Worm (Caenorhabditis elegans) whole organism, L2 larva: ENCODE measurements around the gene str-225.

Experiments
- C34F6.9 ChIP-seq: fragments of 150-350 bp; optimal IDR thresholded peaks from 2 replicates; lab custom pipeline; 2014; ENCODE audit warnings: missing biosample characterization, missing genetic modification characterization
- F13H6.1 ChIP-seq: sonication (generic microtip); optimal IDR thresholded peaks from 2 replicates; lab custom pipeline; 2016; ENCODE audit warnings: missing genetic modification characterization, missing compliant biosample characterization
- R02D3.7 ChIP-seq: fragments of 150-350 bp; optimal IDR thresholded peaks from 2 replicates; lab custom pipeline; 2014; ENCODE audit warnings: missing biosample characterization, missing genetic modification characterization
- Y55F3AM.14 ChIP-seq: fragments of 200-800 bp; sonication (Bioruptor generic); optimal IDR thresholded peaks from 2 replicates; lab custom pipeline; 2018; ENCODE audit warnings: mild to moderate bottlenecking, missing genetic modification characterization, missing compliant biosample characterization
- ZK546.5 ChIP-seq: sonication (generic microtip); optimal IDR thresholded peaks from 2 replicates; lab custom pipeline; 2017; ENCODE audit warnings: missing biosample characterization, missing genetic modification characterization
- alr-1 ChIP-seq: fragments of 150-350 bp; optimal IDR thresholded peaks from 2 replicates; lab custom pipeline; 2014; ENCODE audit warnings: missing biosample characterization, missing genetic modification characterization
- aly-2 ChIP-seq: fragments of 150-350 bp; optimal IDR thresholded peaks from 2 replicates; lab custom pipeline; 2014; ENCODE audit warnings: missing biosample characterization, missing genetic modification characterization
- ama-1 ChIP-seq: fragments of 150-350 bp; optimal IDR thresholded peaks from 2 replicates; lab custom pipeline; 2018; ENCODE audit warnings: inconsistent platforms
- ceh-82 ChIP-seq: fragments of 150-350 bp; optimal IDR thresholded peaks from 2 replicates; lab custom pipeline; 2014; ENCODE audit warnings: missing biosample characterization, missing genetic modification characterization
- crh-2 ChIP-seq: sonication (generic microtip); optimal IDR thresholded peaks from 2 replicates; lab custom pipeline; 2017; ENCODE audit warnings: missing biosample characterization, missing genetic modification characterization
- dmd-4 ChIP-seq: sonication (generic microtip); optimal IDR thresholded peaks from 2 replicates; lab custom pipeline; 2017; ENCODE audit warnings: missing biosample characterization, missing genetic modification characterization
- egl-27 ChIP-seq: sonication (generic microtip); optimal IDR thresholded peaks from 3 replicates; lab custom pipeline; 2017; ENCODE audit warnings: missing biosample characterization, missing genetic modification reagents, missing genetic modification characterization
- elt-1 ChIP-seq: fragments of 150-350 bp; optimal IDR thresholded peaks from 2 replicates; lab custom pipeline; 2014; ENCODE audit warnings: missing biosample characterization, missing genetic modification characterization
- elt-3 ChIP-seq: sonication (generic microtip); optimal IDR thresholded peaks from 2 replicates; lab custom pipeline; 2017; ENCODE audit warnings: missing biosample characterization, missing genetic modification characterization
- fos-1 ChIP-seq: fragments of 150-350 bp; optimal IDR thresholded peaks from 2 replicates; lab custom pipeline; 2014; ENCODE audit warnings: missing biosample characterization, missing genetic modification characterization
- gmeb-1 ChIP-seq: fragments of 150-350 bp; optimal IDR thresholded peaks from 2 replicates; lab custom pipeline; 2014; ENCODE audit warnings: missing biosample characterization, missing genetic modification characterization
- lin-11 ChIP-seq: fragments of 150-350 bp; sonication (generic microtip); optimal IDR thresholded peaks from 2 replicates; lab custom pipeline; 2014; ENCODE audit warnings: missing biosample characterization, missing genetic modification characterization, inconsistent platforms, mixed read lengths
- lin-39 ChIP-seq: fragments of 150-350 bp; optimal IDR thresholded peaks from 2 replicates; lab custom pipeline; 2014; ENCODE audit warnings: missing biosample characterization, missing genetic modification reagents, missing genetic modification characterization
- lsy-2 ChIP-seq, 2 experiments: fragments of 150-350 bp in 1 of 2; sonication (generic microtip) in 1 of 2; optimal IDR thresholded peaks; 2 replicates each; lab custom pipeline; 2014 to 2017; ENCODE audit warnings: missing biosample characterization in 2 of 2, missing genetic modification characterization in 2 of 2
- mbf-1 ChIP-seq: sonication (generic microtip); optimal IDR thresholded peaks from 2 replicates; lab custom pipeline; 2017; ENCODE audit warnings: missing biosample characterization, missing genetic modification characterization
- nhr-10 ChIP-seq: sonication (generic microtip); optimal IDR thresholded peaks from 2 replicates; lab custom pipeline; 2017; ENCODE audit warnings: missing biosample characterization, missing genetic modification characterization
- nhr-11 ChIP-seq: fragments of 150-350 bp; optimal IDR thresholded peaks from 2 replicates; lab custom pipeline; 2014; ENCODE audit warnings: missing biosample characterization, missing genetic modification characterization
- nhr-129 ChIP-seq: fragments of 150-350 bp; optimal IDR thresholded peaks from 2 replicates; lab custom pipeline; 2014; ENCODE audit warnings: missing biosample characterization, missing genetic modification characterization
- nhr-21 ChIP-seq: fragments of 150-350 bp; optimal IDR thresholded peaks from 2 replicates; lab custom pipeline; 2014; ENCODE audit warnings: missing biosample characterization, missing genetic modification characterization
- nhr-23 ChIP-seq: fragments of 150-350 bp; optimal IDR thresholded peaks from 2 replicates; lab custom pipeline; 2014; ENCODE audit warnings: missing biosample characterization, missing genetic modification reagents, missing genetic modification characterization
- nhr-237 ChIP-seq: fragments of 150-350 bp; optimal IDR thresholded peaks from 2 replicates; lab custom pipeline; 2014; ENCODE audit warnings: missing biosample characterization, missing genetic modification characterization
- nhr-6 ChIP-seq: fragments of 150-350 bp; optimal IDR thresholded peaks from 2 replicates; lab custom pipeline; 2014; ENCODE audit warnings: missing biosample characterization, missing genetic modification characterization
- nhr-77 ChIP-seq: fragments of 150-350 bp; optimal IDR thresholded peaks from 2 replicates; lab custom pipeline; 2014; ENCODE audit warnings: missing biosample characterization, missing genetic modification characterization
- peb-1 ChIP-seq: fragments of 150-350 bp; optimal IDR thresholded peaks from 2 replicates; lab custom pipeline; 2014; ENCODE audit warnings: missing biosample characterization, missing genetic modification characterization
- skn-1 ChIP-seq: sonication (generic microtip); optimal IDR thresholded peaks from 2 replicates; lab custom pipeline; 2017; ENCODE audit warnings: missing biosample characterization, missing genetic modification characterization
- snpc-4 ChIP-seq: fragments of 150-350 bp; optimal IDR thresholded peaks from 2 replicates; lab custom pipeline; 2014; ENCODE audit warnings: missing biosample characterization, missing genetic modification characterization
- unc-62 ChIP-seq: fragments of 150-350 bp; optimal IDR thresholded peaks from 2 replicates; lab custom pipeline; 2014; ENCODE audit warnings: missing biosample characterization, missing genetic modification reagents, missing genetic modification characterization
- ztf-1 ChIP-seq: fragments of 200-800 bp; sonication (Bioruptor generic); conservative IDR thresholded peaks from 2 replicates; pipeline ENCODE4 v1.3.6; 2022; ENCODE audit warnings: missing genetic modification characterization, missing compliant biosample characterization
- ztf-11 ChIP-seq: sonication (generic microtip); optimal IDR thresholded peaks from 2 replicates; lab custom pipeline; 2017; ENCODE audit warnings: missing biosample characterization, missing genetic modification characterization
- ztf-4 ChIP-seq: fragments of 150-350 bp; optimal IDR thresholded peaks from 2 replicates; lab custom pipeline; 2014; ENCODE audit warnings: missing biosample characterization, missing genetic modification characterization

str-225 gene

DNA sequence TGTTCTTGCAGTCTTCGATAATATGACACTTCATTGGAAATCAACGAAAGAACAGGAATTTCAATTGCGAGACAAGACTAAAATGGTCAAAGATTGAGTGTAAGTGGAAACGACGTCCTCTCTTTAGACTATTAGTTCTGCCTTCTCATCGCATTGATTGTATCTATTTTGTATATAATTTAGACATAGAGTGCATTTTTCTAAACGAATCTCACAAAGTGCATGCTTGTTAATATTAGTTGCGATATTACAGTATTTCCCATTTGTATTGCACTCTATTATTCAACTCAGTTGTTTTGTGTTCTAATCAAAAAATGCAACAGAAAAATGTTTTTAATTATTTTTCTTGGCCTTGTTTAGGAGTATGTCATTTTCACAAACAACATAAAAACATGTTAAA, 30.7 kb downstream of the str-225 start, which contains the start of gene nhr-93:
TSS of gene nhr-93 (minus strand) at position 101 of the 400 bp plus-strand sequence.
- TF ChIP-seq aly-2 (tag; lab: Kevin White, UChicago): no peak
- TF ChIP-seq nhr-10 (tag; lab: Kevin White, UChicago): no peak
- TF ChIP-seq elt-3: no peak
- no peak for TF ChIP-seq crh-2 (tag; lab: Kevin White, UChicago)

DNA sequence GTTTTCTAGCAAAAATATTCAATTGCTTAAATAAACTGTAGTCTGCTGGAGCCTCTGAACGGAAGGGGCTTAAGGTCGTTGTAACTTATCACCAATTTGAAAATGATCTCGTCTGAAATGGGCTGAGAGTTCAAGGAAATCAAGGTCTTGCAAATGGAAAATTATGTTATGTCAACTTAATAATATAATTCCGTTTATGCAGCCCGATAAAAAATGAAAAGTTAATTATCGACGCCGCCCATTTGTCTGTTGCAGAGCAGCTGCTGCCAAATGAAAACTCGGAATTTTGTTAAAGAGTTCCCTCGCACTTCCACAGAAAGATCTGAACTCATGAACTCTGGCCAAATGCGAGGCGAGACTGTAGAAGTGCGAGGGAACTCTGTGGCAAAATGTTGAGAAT, 33.5 kb downstream of the str-225 start, which contains the start of gene srbc-67:
TSS of gene srbc-67 (minus strand) at position 101 of the 400 bp plus-strand sequence.
- TF ChIP-seq nhr-11 (tag; lab: Kevin White, UChicago) (no peak), elt-1 (tag; lab: Kevin White, UChicago) (no peak), gmeb-1 (tag; lab: Kevin White, UChicago) (no peak), ztf-4 (tag; lab: Kevin White, UChicago) (no peak), ceh-82 (no peak)

DNA sequence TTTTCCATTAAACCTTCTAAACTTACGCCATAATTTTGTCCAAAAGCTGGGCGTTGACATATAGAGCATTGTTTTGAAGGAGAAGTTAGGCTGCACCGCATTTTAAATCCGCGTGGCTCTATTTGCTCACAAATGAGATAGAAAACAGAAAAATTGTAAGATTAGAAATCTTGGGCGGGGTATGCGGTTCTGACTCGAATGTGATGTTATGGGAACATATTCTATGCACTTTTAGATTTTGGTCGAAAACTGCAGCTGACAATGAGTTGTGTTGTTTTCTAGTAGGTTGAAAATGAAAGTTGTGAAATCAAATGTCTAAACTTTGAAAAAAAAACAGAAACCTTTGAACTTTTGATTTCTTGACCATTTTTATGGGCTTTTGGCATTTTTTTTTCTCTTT, 35.7 kb downstream of the str-225 start, which contains the start of gene nhr-222:
TSS of gene nhr-222 (minus strand) at position 101 of the 400 bp plus-strand sequence.
- TF ChIP-seq nhr-21 (tag; lab: Kevin White, UChicago): no peak

DNA sequence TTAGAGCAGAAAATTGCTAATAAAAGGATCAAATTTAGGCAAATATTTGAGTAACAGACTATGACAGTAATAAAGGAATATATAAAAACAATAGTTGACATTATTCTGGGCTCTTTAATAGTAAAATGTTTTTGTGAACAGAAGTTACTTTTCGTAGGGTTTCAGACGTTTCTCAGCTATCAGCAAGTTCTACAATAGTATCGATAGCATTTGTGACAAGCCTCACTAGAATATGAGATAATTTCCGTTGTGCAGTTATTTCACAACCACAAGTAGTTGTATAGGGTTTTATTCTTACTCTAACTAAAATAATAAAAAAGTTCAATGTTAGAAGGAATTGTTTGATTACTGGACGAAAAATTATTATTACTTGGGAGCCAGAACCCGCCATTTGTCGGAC, 38.9 kb downstream of the str-225 start, which contains the start of gene srbc-68:
TSS of gene srbc-68 (minus strand) at position 101 of the 400 bp plus-strand sequence.
- TF ChIP-seq C34F6.9 (tag; lab: Kevin White, UChicago): no peak
- TF ChIP-seq mbf-1 (tag; lab: Kevin White, UChicago): no peak
- no peak for TF ChIP-seq nhr-10 (tag; lab: Kevin White, UChicago)
- no peak for TF ChIP-seq ceh-82
- TF ChIP-seq F13H6.1 (tag; lab: Kevin White, UChicago): no peak
- no peak for TF ChIP-seq snpc-4
- no peak for TF ChIP-seq egl-27
- no peak for TF ChIP-seq dmd-4 (tag; lab: Kevin White, UChicago)
- TF ChIP-seq lsy-2 (tag; optimal IDR thresholded peaks at IDR 0.05; lab: Kevin White, UChicago): no peak

DNA sequence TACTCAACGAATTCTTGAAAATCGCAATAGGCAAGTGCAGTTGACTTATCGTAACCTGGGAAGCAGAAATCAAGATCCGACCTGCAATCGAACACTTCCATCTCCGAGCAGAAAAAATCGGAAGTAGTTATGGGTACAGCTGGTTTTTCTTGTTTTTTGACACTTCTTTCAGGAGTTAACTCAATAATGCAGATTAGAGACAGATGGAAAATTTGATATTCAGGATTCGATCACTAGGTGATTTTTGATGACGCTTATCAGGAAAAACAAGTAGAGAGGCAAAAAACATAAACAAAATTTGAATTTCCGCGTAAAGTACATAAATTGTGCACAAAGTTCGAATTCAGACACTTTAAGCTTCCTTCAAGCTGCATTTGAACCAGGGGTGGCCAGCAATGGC, 41.2 kb downstream of the str-225 start, which contains the start of gene srw-130:
TSS of gene srw-130 (minus strand) at position 101 of the 400 bp plus-strand sequence.
- TF ChIP-seq F13H6.1 (tag; lab: Kevin White, UChicago) (no peak), dmd-4 (tag; lab: Kevin White, UChicago) (no peak), ztf-11 (tag; lab: Kevin White, UChicago) (no peak), alr-1 (tag; lab: Kevin White, UChicago) (no peak), nhr-10 (tag; lab: Kevin White, UChicago) (no peak), mbf-1 (tag; lab: Kevin White, UChicago) (no peak), R02D3.7 (tag; lab: Kevin White, UChicago) (no peak), lin-39 (tag; lab: Kevin White, UChicago) (no peak), nhr-129 (tag; lab: Kevin White, UChicago) (no peak), ZK546.5 (tag; lab: Kevin White, UChicago) (no peak), nhr-77 (tag; lab: Kevin White, UChicago) (no peak), peb-1 (no peak), aly-2 (tag; lab: Kevin White, UChicago) (no peak), unc-62 (GFP tag; lab: Kevin White, UChicago) (no peak), nhr-237 (no peak), fos-1 (tag; lab: Kevin White, UChicago) (no peak), nhr-21 (tag; lab: Kevin White, UChicago) (no peak)

DNA sequence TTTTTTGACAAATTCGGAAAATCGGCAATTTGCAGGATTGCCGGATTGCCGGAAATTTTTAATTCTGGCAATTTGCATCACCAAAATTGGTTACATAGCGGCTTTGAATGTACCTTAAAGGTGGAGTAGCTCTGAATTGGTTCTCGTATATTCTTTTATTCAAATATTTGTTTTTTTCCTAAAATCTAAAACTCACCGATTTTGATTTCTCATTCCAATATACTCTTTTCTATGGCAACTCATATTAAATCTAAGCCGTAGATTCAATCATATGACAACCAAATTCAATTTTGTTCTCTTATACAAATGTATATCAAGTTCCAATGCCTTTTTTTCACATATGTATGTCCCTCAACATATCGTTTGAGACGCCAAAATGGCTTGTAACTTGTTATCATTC, 41.9 kb downstream of the str-225 start, which contains the start of gene sri-21:
TSS of gene sri-21 (plus strand) at position 301 of the 400 bp plus-strand sequence.
- TF ChIP-seq ztf-11 (tag; lab: Kevin White, UChicago) (no peak), elt-1 (tag; lab: Kevin White, UChicago) (no peak), unc-62 (GFP tag; lab: Kevin White, UChicago) (no peak), ama-1 (lab: Kevin White, UChicago) (no peak)

DNA sequence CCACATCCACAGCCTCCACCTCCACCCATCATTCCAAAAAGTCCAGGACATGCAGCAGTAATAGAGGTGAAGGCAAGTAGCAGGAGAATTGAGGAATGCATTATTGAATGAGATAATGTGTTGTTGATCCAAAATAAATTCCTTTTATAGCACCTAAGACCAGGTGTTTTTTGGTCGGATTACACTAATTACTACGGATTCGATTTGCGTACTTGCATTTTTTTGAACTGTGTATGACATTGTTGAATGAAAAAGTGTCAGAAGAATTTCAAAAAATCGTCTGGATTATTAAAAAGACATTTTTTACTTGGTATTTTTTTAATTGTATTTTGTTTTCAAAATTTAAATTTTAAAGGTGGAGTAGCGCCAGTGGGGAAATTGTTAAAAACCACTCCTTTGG, 44.1 kb downstream of the str-225 start, which contains the start of gene grl-28:
TSS of gene grl-28 (minus strand) at position 101 of the 400 bp plus-strand sequence.
- no peak for TF ChIP-seq nhr-6
- TF ChIP-seq skn-1 (tag; lab: Kevin White, UChicago): no peak
- TF ChIP-seq nhr-23 (tag; lab: Kevin White, UChicago): no peak
- no peak for TF ChIP-seq ztf-1
- no peak for TF ChIP-seq Y55F3AM.14 (GFP tag; lab: Kevin White, UChicago)
- TF ChIP-seq lin-11 (tag; lab: Kevin White, UChicago): no peak
- TF ChIP-seq ceh-82: no peak
